Worm (Caenorhabditis elegans): ENCODE measurements around the gene C05D9.4.

Gene C05D9.4

DNA sequence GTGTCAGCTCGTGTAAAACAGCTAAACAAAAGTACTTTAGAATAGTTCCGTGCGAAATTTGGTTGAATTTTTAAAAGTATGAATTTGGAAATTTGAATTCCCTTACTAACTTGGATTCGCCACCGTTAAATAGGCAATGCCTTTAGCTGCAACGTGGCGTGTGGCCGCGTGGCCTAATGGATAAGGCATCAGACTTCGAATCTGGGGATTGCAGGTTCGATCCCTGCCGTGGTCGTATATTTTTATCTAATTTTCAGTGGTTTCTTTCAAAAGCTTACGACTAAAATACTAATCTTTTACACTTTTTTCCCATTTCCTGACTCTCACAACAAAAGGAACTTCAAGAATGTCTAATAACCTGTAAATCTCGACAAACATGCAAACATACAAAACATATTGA, 18.2 kb upstream of the C05D9.4 start:
- no peak for TF ChIP-seq ztf-7 (tag; optimal IDR thresholded peaks at IDR 0.05)
- no peak for TF ChIP-seq zip-2 (tag; optimal IDR thresholded peaks at IDR 0.05)
- TF ChIP-seq dmd-8 (GFP tag; IDR thresholded peaks at IDR 0.05): 0 out of 2 replicates have a peak, but pooled peaks have one; percentile 21
- TF ChIP-seq daf-12 (tag; optimal IDR thresholded peaks at IDR 0.05): no peak
- TF ChIP-seq Y48G9A.11 (GFP tag; IDR thresholded peaks at IDR 0.05): no peak
- TF ChIP-seq nhr-102 (tag; optimal IDR thresholded peaks at IDR 0.05): peak; percentile 10
- TF ChIP-seq attf-4 (tag; optimal IDR thresholded peaks at IDR 0.05): no peak
- 0 out of 2 replicates have a peak, but pooled peaks have one; percentile 60 for TF ChIP-seq lim-7 (GFP tag; IDR thresholded peaks at IDR 0.05)
- TF ChIP-seq zfp-3 (GFP tag; conservative IDR thresholded peaks at IDR 0.05): no peak
- no peak for TF ChIP-seq dmd-6 (GFP tag; IDR thresholded peaks at IDR 0.05)
- TF ChIP-seq aha-1 (tag): peak; percentile 75
- TF ChIP-seq ces-1 (GFP tag; optimal IDR thresholded peaks at IDR 0.05): no peak
- TF ChIP-seq daf-19 (GFP tag; conservative IDR thresholded peaks at IDR 0.05): no peak

DNA sequence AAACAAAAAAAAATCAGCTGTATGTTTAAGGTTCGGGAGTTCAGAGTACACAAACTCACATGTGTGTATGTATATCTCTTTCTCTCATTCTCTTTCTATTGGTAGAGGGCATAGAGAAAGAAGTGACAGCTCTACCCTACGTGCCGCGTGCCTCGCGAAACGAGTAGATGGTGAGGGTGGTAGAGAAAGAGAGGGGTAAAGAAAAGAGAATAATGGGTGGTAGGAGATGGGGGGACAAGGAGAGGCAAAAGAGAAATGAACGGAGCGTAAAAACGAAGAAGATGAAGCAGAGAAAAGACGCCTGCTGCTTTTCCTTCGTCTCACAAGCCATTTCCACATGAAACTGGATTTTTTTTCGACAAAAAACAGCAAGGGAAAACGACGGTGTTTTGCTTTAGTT, 14.7 kb upstream of the C05D9.4 start:
- TF ChIP-seq mes-2 (tag; optimal IDR thresholded peaks at IDR 0.05; ENCODE audit: poor library complexity, severe bottlenecking) (peak; percentile 91), arid-1 (GFP tag; conservative IDR thresholded peaks at IDR 0.05) (peak; percentile 89), lsy-2 (tag; optimal IDR thresholded peaks at IDR 0.05) (peak; percentile 78 to 93), jun-1 (tag; optimal IDR thresholded peaks at IDR 0.05) (peak; percentile 69), set-16 (GFP tag; IDR thresholded peaks at IDR 0.05) (peak; percentile 60), D1046.2 (GFP tag; IDR thresholded peaks at IDR 0.05) (no peak), F10B5.3 (tag; optimal IDR thresholded peaks at IDR 0.05) (peak; percentile 44), nhr-76 (tag; optimal IDR thresholded peaks at IDR 0.05) (no peak), spr-1 (tag; optimal IDR thresholded peaks at IDR 0.05) (peak; percentile 84), snpc-1.2 (GFP tag; IDR thresholded peaks at IDR 0.05) (no peak), snpc-4 (tag; optimal IDR thresholded peaks at IDR 0.05) (no peak), vab-7 (GFP tag; IDR thresholded peaks at IDR 0.05) (peak; percentile 38; the same call in 1 of the 2 replicates), lin-13 (GFP tag; optimal IDR thresholded peaks at IDR 0.05) (peak; percentile 87), tra-1 (GFP tag; IDR thresholded peaks at IDR 0.05) (peak; percentile 95), dve-1 (tag; optimal IDR thresholded peaks at IDR 0.05; ENCODE audit: insufficient read depth) (peak; percentile 99), ztf-11 (tag; optimal IDR thresholded peaks at IDR 0.05) (no peak), nhr-41 (GFP tag; IDR thresholded peaks at IDR 0.05) (peak; percentile 72), F44E2.7 (GFP tag; IDR thresholded peaks at IDR 0.05) (no peak), mxl-2 (GFP tag; conservative IDR thresholded peaks at IDR 0.05) (0 out of 2 replicates have a peak, but pooled peaks have one; percentile 52), lin-39 (tag; optimal IDR thresholded peaks at IDR 0.05) (no peak), madf-5 (GFP tag; IDR thresholded peaks at IDR 0.05) (0 out of 4 replicates have a peak, but pooled peaks of 1 of the 2 experiments have one; percentile 4), pqm-1 (tag; optimal IDR thresholded peaks at IDR 0.05) (peak; percentile 48), nhr-48 (tag; optimal IDR thresholded peaks at IDR 0.05) (peak; percentile 91), fkh-10 (GFP tag; optimal IDR thresholded peaks at IDR 0.05) (peak; percentile 95), skn-1 (tag; optimal IDR thresholded peaks at IDR 0.05) (no peak), mdl-1 (tag; optimal IDR thresholded peaks at IDR 0.05) (peak; percentile 98 to 100), hif-1 (tag; optimal IDR thresholded peaks at IDR 0.05) (peak; percentile 51 to 95), nhr-42 (GFP tag; IDR thresholded peaks at IDR 0.05) (0 out of 2 replicates have a peak, but pooled peaks have one; percentile 54), daf-12 (tag; optimal IDR thresholded peaks at IDR 0.05) (no peak), lin-1 (GFP tag; IDR thresholded peaks at IDR 0.05) (peak; percentile 89), dmd-8 (GFP tag; IDR thresholded peaks at IDR 0.05) (no peak), lim-7 (GFP tag; IDR thresholded peaks at IDR 0.05) (no peak), Y48G9A.11 (GFP tag; IDR thresholded peaks at IDR 0.05) (no peak), ceh-82 (tag; optimal IDR thresholded peaks at IDR 0.05) (no peak), nhr-6 (tag; optimal IDR thresholded peaks at IDR 0.05) (peak; percentile 95), T20F7.1 (GFP tag; optimal IDR thresholded peaks at IDR 0.05) (peak; percentile 74), hlh-30 (tag; optimal IDR thresholded peaks at IDR 0.05; ENCODE audit: insufficient read depth) (peak; percentile 99), ceh-44 (GFP tag; IDR thresholded peaks at IDR 0.05) (no peak), F37D6.2 (tag; optimal IDR thresholded peaks at IDR 0.05) (peak; percentile 81), R02D3.7 (tag; optimal IDR thresholded peaks at IDR 0.05) (no peak), zip-11 (GFP tag; IDR thresholded peaks at IDR 0.05) (no peak)

Data from whole organism, L4 larva.